Fruit fly (Drosophila melanogaster) whole organism, embryonic: ENCODE measurements around the gene CG18063.

Experiments
- Asciz ChIP-seq: fragments of 200-800 bp; sonication (Bioruptor generic); optimal IDR thresholded peaks from 2 replicates; lab custom pipeline; 2017; ENCODE audit warnings: missing biosample characterization, mild to moderate bottlenecking, missing genetic modification characterization, missing genetic modification reagents
- BEAF-32 ChIP-seq: fragments of 200-800 bp; sonication (Bioruptor generic); optimal IDR thresholded peaks from 3 replicates; lab custom pipeline; 2017; ENCODE audit warnings: missing biosample characterization, missing genetic modification characterization, mild to moderate bottlenecking, moderate library complexity, missing genetic modification reagents
- Bteb2 ChIP-seq: fragments of 200-800 bp; sonication (Bioruptor generic); optimal IDR thresholded peaks from 2 replicates; lab custom pipeline; 2016; ENCODE audit warnings: missing biosample characterization, missing genetic modification characterization
- CG11695 ChIP-seq: fragments of 200-800 bp; sonication (Bioruptor generic); IDR thresholded peaks from 3 replicates; pipeline ENCODE4 v1.3.6; 2022; ENCODE audit warnings: missing biosample characterization, missing genetic modification characterization
- CG11696 ChIP-seq: fragments of 200-800 bp; sonication (Bioruptor generic); IDR thresholded peaks from 2 replicates; pipeline ENCODE4 v1.3.6; 2022; ENCODE audit warnings: missing biosample characterization, missing genetic modification characterization
- CG12744 ChIP-seq: fragments of 200-800 bp; sonication (Bioruptor generic); optimal IDR thresholded peaks from 2 replicates; lab custom pipeline; 2016; ENCODE audit warnings: missing biosample characterization, missing genetic modification characterization
- CG12942 ChIP-seq: fragments of 200-800 bp; sonication (Bioruptor generic); optimal IDR thresholded peaks from 3 replicates; lab custom pipeline; 2016; ENCODE audit warnings: missing biosample characterization, missing genetic modification characterization
- CG13296 ChIP-seq: fragments of 200-800 bp; sonication (Bioruptor generic); optimal IDR thresholded peaks from 3 replicates; lab custom pipeline; 2018; ENCODE audit warnings: missing biosample characterization, mild to moderate bottlenecking, missing genetic modification characterization
- CG14014 ChIP-seq: fragments of 200-800 bp; sonication (Bioruptor generic); IDR thresholded peaks from 2 replicates; pipeline ENCODE4 v1.3.6; 2022; ENCODE audit warnings: missing biosample characterization, missing genetic modification characterization
- CG16863 ChIP-seq: fragments of 200-800 bp; sonication (Bioruptor generic); optimal IDR thresholded peaks from 3 replicates; lab custom pipeline; 2016; ENCODE audit warnings: missing biosample characterization, missing genetic modification characterization
- CG1792 ChIP-seq: fragments of 200-800 bp; sonication (Bioruptor generic); optimal IDR thresholded peaks from 2 replicates; lab custom pipeline; 2016; ENCODE audit warnings: missing biosample characterization, missing genetic modification characterization
- CG18011 ChIP-seq: fragments of 200-800 bp; sonication (Bioruptor generic); optimal IDR thresholded peaks from 2 replicates; lab custom pipeline; 2017; ENCODE audit warnings: missing biosample characterization, missing genetic modification characterization, mild to moderate bottlenecking, moderate library complexity, missing genotype
- CG18599 ChIP-seq: fragments of 200-800 bp; sonication (Bioruptor generic); optimal IDR thresholded peaks from 3 replicates; lab custom pipeline; 2017; ENCODE audit warnings: missing biosample characterization, missing genetic modification characterization, mild to moderate bottlenecking, moderate library complexity, missing genetic modification reagents
- CG2116 ChIP-seq: fragments of 200-800 bp; sonication (Bioruptor generic); optimal IDR thresholded peaks from 3 replicates; lab custom pipeline; 2018; ENCODE audit warnings: missing biosample characterization, mild to moderate bottlenecking, missing genetic modification characterization
- CG31441 ChIP-seq: fragments of 200-800 bp; sonication (Bioruptor generic); IDR thresholded peaks from 2 replicates; pipeline ENCODE4 v1.3.6; 2022; ENCODE audit warnings: missing biosample characterization, missing genetic modification characterization
- CG32767 ChIP-seq: fragments of 200-800 bp; sonication (Bioruptor generic); IDR thresholded peaks from 2 replicates; pipeline ENCODE4 v1.3.6; 2022; ENCODE audit warnings: missing biosample characterization, missing genetic modification characterization
- CG4617 ChIP-seq: fragments of 200-800 bp; sonication (Bioruptor generic); optimal IDR thresholded peaks from 3 replicates; lab custom pipeline; 2016; ENCODE audit warnings: missing biosample characterization, missing genetic modification characterization, borderline replicate concordance
- CG4820 ChIP-seq: fragments of 200-800 bp; sonication (Bioruptor generic); optimal IDR thresholded peaks from 3 replicates; lab custom pipeline; 2016; ENCODE audit warnings: missing biosample characterization, missing genetic modification characterization
- CG5953 ChIP-seq: fragments of 200-800 bp; sonication (Bioruptor generic); IDR thresholded peaks from 2 replicates; pipeline ENCODE4 v1.3.6; 2022; ENCODE audit warnings: missing biosample characterization, missing genetic modification characterization
- CG6689 ChIP-seq: fragments of 200-800 bp; sonication (Bioruptor generic); IDR thresholded peaks from 2 replicates; pipeline ENCODE4 v1.3.6; 2022; ENCODE audit warnings: missing biosample characterization, missing genetic modification characterization
- CG7357 ChIP-seq: fragments of 200-800 bp; sonication (Bioruptor generic); IDR thresholded peaks from 3 replicates; pipeline ENCODE4 v1.3.6; 2022; ENCODE audit warnings: missing biosample characterization, missing genetic modification characterization
- CG7556 ChIP-seq: fragments of 200-800 bp; sonication (Bioruptor generic); optimal IDR thresholded peaks from 2 replicates; lab custom pipeline; 2017; ENCODE audit warnings: missing biosample characterization, mild to moderate bottlenecking, missing genetic modification characterization
- Dip2 ChIP-seq: fragments of 200-800 bp; sonication (Bioruptor generic); IDR thresholded peaks from 2 replicates; pipeline ENCODE4 v1.3.6; 2022; ENCODE audit warnings: missing biosample characterization, missing genetic modification characterization
- Dip3 ChIP-seq: fragments of 200-800 bp; sonication (Bioruptor generic); optimal IDR thresholded peaks from 3 replicates; lab custom pipeline; 2016; ENCODE audit warnings: missing biosample characterization, missing genetic modification characterization
- Eip74EF ChIP-seq, 2 experiments: fragments of 200-800 bp in 1 of 2; fragments of >200 bp in 1 of 2; sonication (Bioruptor generic) in 1 of 2; optimal IDR thresholded peaks; 2 replicates each; lab custom pipeline; 2017 to 2019; ENCODE audit warnings: missing biosample characterization in 2 of 2, missing genetic modification characterization in 2 of 2, mild to moderate bottlenecking in 1 of 2, moderate library complexity in 1 of 2
- H15 ChIP-seq: fragments of 200-800 bp; sonication (Bioruptor generic); IDR thresholded peaks from 3 replicates; pipeline ENCODE4 v1.3.6; 2022; ENCODE audit warnings: missing biosample characterization, missing genetic modification characterization
- HLHmδ ChIP-seq: fragments of 200-800 bp; sonication (Bioruptor generic); optimal IDR thresholded peaks from 2 replicates; lab custom pipeline; 2018; ENCODE audit warnings: missing biosample characterization, mild to moderate bottlenecking, missing genetic modification characterization, moderate library complexity
- Hand ChIP-seq: fragments of 200-800 bp; sonication (Bioruptor generic); optimal IDR thresholded peaks from 2 replicates; lab custom pipeline; 2017; ENCODE audit warnings: mild to moderate bottlenecking, missing biosample characterization, missing genetic modification reagents, missing genetic modification characterization
- HmgD ChIP-seq: fragments of 200-800 bp; sonication (Bioruptor generic); optimal IDR thresholded peaks from 3 replicates; lab custom pipeline; 2016; ENCODE audit warnings: missing biosample characterization, missing genetic modification characterization
- HmgZ ChIP-seq: fragments of 200-800 bp; sonication (Bioruptor generic); optimal IDR thresholded peaks from 2 replicates; lab custom pipeline; 2018; ENCODE audit warnings: missing biosample characterization, mild to moderate bottlenecking, missing genetic modification characterization
- Hr39 ChIP-seq: fragments of >200 bp; optimal IDR thresholded peaks from 2 replicates; lab custom pipeline; 2017
- Jarid2 ChIP-seq: fragments of 200-800 bp; sonication (Bioruptor generic); optimal IDR thresholded peaks from 3 replicates; lab custom pipeline; 2017; ENCODE audit warnings: mild to moderate bottlenecking, missing biosample characterization, missing genetic modification reagents, missing genetic modification characterization
- Lpt ChIP-seq: fragments of >200 bp; optimal IDR thresholded peaks from 2 replicates; lab custom pipeline; 2018; ENCODE audit warnings: missing biosample characterization, missing genetic modification characterization
- Myb ChIP-seq: fragments of 200-800 bp; sonication (Bioruptor generic); optimal IDR thresholded peaks from 2 replicates; lab custom pipeline; 2016; ENCODE audit warnings: missing biosample characterization, missing genetic modification characterization
- PHDP ChIP-seq: fragments of 200-800 bp; sonication (Bioruptor generic); optimal IDR thresholded peaks from 3 replicates; lab custom pipeline; 2018; ENCODE audit warnings: missing biosample characterization, mild to moderate bottlenecking, missing genetic modification characterization, moderate library complexity
- Ravus ChIP-seq: fragments of 200-800 bp; sonication (Bioruptor generic); IDR thresholded peaks from 2 replicates; pipeline ENCODE4 v1.3.6; 2022; ENCODE audit warnings: missing biosample characterization, missing genetic modification characterization
- Sox100B ChIP-seq: fragments of 200-800 bp; sonication (Bioruptor generic); optimal IDR thresholded peaks from 3 replicates; lab custom pipeline; 2018; ENCODE audit warnings: missing biosample characterization, mild to moderate bottlenecking, missing genetic modification characterization
- ara ChIP-seq: fragments of 200-800 bp; sonication (Bioruptor generic); IDR thresholded peaks from 2 replicates; pipeline ENCODE4 v1.3.6; 2022; ENCODE audit warnings: missing biosample characterization, missing genetic modification characterization
- ato ChIP-seq: fragments of 200-800 bp; sonication (Bioruptor generic); IDR thresholded peaks from 2 replicates; pipeline ENCODE4 v1.3.6; 2022; ENCODE audit warnings: missing biosample characterization, missing genetic modification characterization; ENCODE audit not compliant: partially characterized antibody
- crp ChIP-seq, 2 experiments: fragments of 200-800 bp; sonication (Bioruptor generic); optimal IDR thresholded peaks; 2 replicates in 1 of 2; 3 replicates in 1 of 2; lab custom pipeline; 2017; ENCODE audit warnings: missing biosample characterization in 2 of 2, missing genetic modification characterization in 2 of 2, mild to moderate bottlenecking in 1 of 2, moderate library complexity in 1 of 2
- gce ChIP-seq: fragments of 200-800 bp; sonication (Bioruptor generic); IDR thresholded peaks from 3 replicates; pipeline ENCODE4 v1.3.6; 2022; ENCODE audit warnings: missing biosample characterization, missing genetic modification characterization
- kni ChIP-seq: fragments of 200-800 bp; sonication (Bioruptor generic); optimal IDR thresholded peaks from 3 replicates; lab custom pipeline; 2017; ENCODE audit warnings: mild to moderate bottlenecking, missing biosample characterization, missing genetic modification reagents, missing genetic modification characterization
- nom ChIP-seq: fragments of 200-800 bp; sonication (Bioruptor generic); optimal IDR thresholded peaks from 2 replicates; lab custom pipeline; 2017; ENCODE audit warnings: missing biosample characterization, missing genetic modification characterization, mild to moderate bottlenecking, moderate library complexity, missing genetic modification reagents
- pum ChIP-seq: fragments of 200-800 bp; sonication (Bioruptor generic); optimal IDR thresholded peaks from 2 replicates; lab custom pipeline; 2016; ENCODE audit warnings: missing biosample characterization, missing genetic modification characterization
- salm ChIP-seq: fragments of 200-800 bp; sonication (Bioruptor generic); optimal IDR thresholded peaks from 2 replicates; lab custom pipeline; 2018; ENCODE audit warnings: missing biosample characterization, mild to moderate bottlenecking, missing genetic modification characterization
- schlank ChIP-seq: fragments of 200-800 bp; sonication (Bioruptor generic); optimal IDR thresholded peaks from 2 replicates; lab custom pipeline; 2018; ENCODE audit warnings: missing biosample characterization, mild to moderate bottlenecking, missing genetic modification characterization
- seq ChIP-seq: fragments of 200-800 bp; sonication (Bioruptor generic); IDR thresholded peaks from 2 replicates; pipeline ENCODE4 v1.3.6; 2022; ENCODE audit warnings: missing biosample characterization, missing genetic modification characterization
- tgo ChIP-seq: fragments of 200-800 bp; sonication (Bioruptor generic); IDR thresholded peaks from 3 replicates; pipeline ENCODE4 v1.3.6; 2022; ENCODE audit warnings: missing biosample characterization, missing genetic modification characterization
- toy ChIP-seq: fragments of 200-800 bp; sonication (Bioruptor generic); IDR thresholded peaks from 2 replicates; pipeline ENCODE4 v1.3.6; 2022; ENCODE audit warnings: missing biosample characterization, missing genetic modification characterization
- ttk ChIP-seq: fragments of 200-800 bp; sonication (Bioruptor generic); IDR thresholded peaks from 2 replicates; pipeline ENCODE4 v2.1.2; 2022; ENCODE audit warnings: missing biosample characterization, missing genetic modification characterization

Gene CG18063

DNA sequence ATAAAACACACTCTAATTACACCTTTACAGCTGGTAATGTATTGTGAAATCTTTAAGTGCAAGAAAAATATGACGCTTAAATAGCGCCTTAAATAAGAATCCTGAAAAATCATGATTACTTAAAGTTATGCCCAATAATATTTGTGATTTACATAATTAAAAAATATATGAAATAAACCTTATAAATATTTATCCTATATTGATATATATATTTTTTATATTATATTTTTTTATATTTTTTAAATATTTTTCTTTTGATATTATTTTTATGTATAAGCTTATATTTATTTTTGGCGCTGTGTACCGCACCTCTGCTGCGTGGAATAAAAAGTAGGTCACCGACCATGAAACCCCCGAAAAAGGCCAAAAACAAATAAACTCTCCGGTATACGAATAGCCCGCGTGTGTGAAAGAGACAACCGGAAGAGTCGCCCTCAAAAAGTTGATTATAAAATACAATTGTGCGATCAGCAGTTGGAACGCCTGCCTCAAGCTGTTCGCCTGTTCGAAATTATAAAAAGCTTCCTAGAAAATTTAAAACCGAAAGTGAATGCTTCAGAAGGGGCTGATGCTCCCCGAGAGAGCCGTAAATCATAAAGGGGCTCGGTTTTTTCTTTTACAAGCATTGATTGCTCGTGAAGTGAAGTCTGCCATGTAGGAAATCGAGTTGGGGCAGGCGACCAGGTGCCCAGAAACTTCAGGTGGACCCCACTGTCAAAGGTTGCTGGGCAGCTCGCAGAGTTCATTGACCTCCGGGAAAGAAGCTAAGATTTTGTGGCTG lies 49.0 kb upstream of the CG18063 start (continued):
- TF ChIP-seq Asciz (GFP tag; lab: Kevin White, UChicago) (peak; percentile 65), pum (GFP tag; lab: Kevin White, UChicago) (no peak), ara (GFP tag; lab: Robert Waterston, UW) (no peak; the same call in 1 of the 2 replicates), BEAF-32 (GFP tag; lab: Kevin White, UChicago) (no peak), toy (GFP tag; lab: Robert Waterston, UW) (no peak), CG32767 (GFP tag; lab: Robert Waterston, UW) (no peak), Dip2 (GFP tag; lab: Robert Waterston, UW) (no peak), seq (GFP tag; lab: Robert Waterston, UW) (no peak), crp (GFP tag; optimal IDR thresholded peaks at IDR 0.05; lab: Kevin White, UChicago) (peak in 1 of 2 experiments; percentile 45), Myb (GFP tag; lab: Kevin White, UChicago) (no peak), Lpt (GFP tag; lab: Kevin White, UChicago) (no peak), CG1792 (GFP tag; lab: Kevin White, UChicago) (no peak), HmgZ (tag; lab: Kevin White, UChicago) (peak; percentile 61), CG31441 (peak; percentile 85), schlank (tag; lab: Kevin White, UChicago) (no peak), CG7357 (no peak), CG12744 (no peak), Hand (GFP tag; lab: Kevin White, UChicago) (no peak), CG18011 (no peak), CG5953 (no peak), Dip3 (GFP tag; lab: Kevin White, UChicago) (no peak), CG12942 (GFP tag; lab: Kevin White, UChicago) (no peak), Ravus (no peak), CG11696 (GFP tag; lab: Robert Waterston, UW) (no peak), ato (GFP tag; lab: Robert Waterston, UW) (peak; percentile 45; the same call in 1 of the 2 replicates), CG16863 (GFP tag; lab: Kevin White, UChicago) (no peak), PHDP (peak; percentile 79), Hr39 (lab: Kevin White, UChicago) (no peak), Sox100B (GFP tag; lab: Kevin White, UChicago) (peak; percentile 65), CG7556 (GFP tag; lab: Kevin White, UChicago) (peak; percentile 70), CG13296 (GFP tag; lab: Kevin White, UChicago) (peak; percentile 69), Bteb2 (GFP tag; lab: Kevin White, UChicago) (no peak), nom (GFP tag; lab: Kevin White, UChicago) (no peak), CG11695 (GFP tag; lab: Robert Waterston, UW) (0 out of 3 replicates have a peak, but pooled peaks have one; percentile 26), salm (tag; lab: Kevin White, UChicago) (peak; percentile 55), Eip74EF (GFP tag; optimal IDR thresholded peaks at IDR 0.05; lab: Kevin White, UChicago) (peak in 1 of 2 experiments; percentile 99), CG14014 (no peak; the same call in 1 of the 2 replicates), CG18599 (GFP tag; lab: Kevin White, UChicago) (peak; percentile 43), Jarid2 (GFP tag; lab: Kevin White, UChicago) (no peak), gce (no peak), CG4820 (GFP tag; lab: Kevin White, UChicago) (no peak), tgo (GFP tag; lab: Robert Waterston, UW) (peak; percentile 56), HLHmδ (GFP tag; lab: Kevin White, UChicago) (no peak), ttk (GFP tag; lab: Robert Waterston, UW) (peak; percentile 30; the same call in 1 of the 2 replicates), kni (GFP tag; lab: Kevin White, UChicago) (peak; percentile 99), H15 (GFP tag; lab: Robert Waterston, UW) (no peak), HmgD (peak; percentile 50), CG2116 (peak; percentile 7), CG4617 (no peak), CG6689 (peak; percentile 44)
